Worm (Caenorhabditis elegans) whole organism, young adult: ENCODE data around the gene ifd-1.

Experiments
- B0261.1 ChIP-seq: sonication (generic microtip); optimal IDR thresholded peaks from 2 replicates; lab custom pipeline; 2016; ENCODE audit warnings: mild to moderate bottlenecking, missing genetic modification characterization, moderate library complexity, missing compliant biosample characterization
- F10E7.11 ChIP-seq: sonication (generic microtip); optimal IDR thresholded peaks from 2 replicates; lab custom pipeline; 2017; ENCODE audit warnings: mild to moderate bottlenecking, missing genetic modification characterization, moderate library complexity, missing compliant biosample characterization
- F22D6.2 ChIP-seq: sonication (generic microtip); optimal IDR thresholded peaks from 2 replicates; lab custom pipeline; 2016; ENCODE audit warnings: mild to moderate bottlenecking, missing genetic modification characterization, missing compliant biosample characterization
- F39B2.1 ChIP-seq: fragments of 200-800 bp; sonication (Bioruptor generic); IDR thresholded peaks from 2 replicates; pipeline ENCODE4 v1.3.6; 2022; ENCODE audit warnings: missing genetic modification reagents, missing genetic modification characterization, missing compliant biosample characterization
- F57C9.4 ChIP-seq: sonication (generic microtip); optimal IDR thresholded peaks from 2 replicates; lab custom pipeline; 2017; ENCODE audit warnings: mild to moderate bottlenecking, missing genetic modification characterization, missing compliant biosample characterization
- T07F8.4 ChIP-seq: sonication (generic microtip); optimal IDR thresholded peaks from 2 replicates; lab custom pipeline; 2016; ENCODE audit warnings: mild to moderate bottlenecking, missing genetic modification characterization, moderate library complexity, missing compliant biosample characterization
- T26A5.8 ChIP-seq: sonication (generic microtip); optimal IDR thresholded peaks from 2 replicates; lab custom pipeline; 2016; ENCODE audit warnings: missing genetic modification characterization, missing compliant biosample characterization
- Y56A3A.18 ChIP-seq: fragments of 200-800 bp; sonication (Bioruptor generic); IDR thresholded peaks from 2 replicates; pipeline ENCODE4 v1.3.6; 2022; ENCODE audit warnings: missing genetic modification reagents, missing genetic modification characterization, missing compliant biosample characterization
- Y79H2A.3 ChIP-seq: fragments of 200-800 bp; sonication (Bioruptor generic); conservative IDR thresholded peaks from 2 replicates; pipeline ENCODE4 v1.3.6; 2022; ENCODE audit warnings: missing genetic modification reagents, missing genetic modification characterization, missing compliant biosample characterization
- Y95B8A.8 ChIP-seq: fragments of 200-800 bp; sonication (Bioruptor generic); IDR thresholded peaks from 2 replicates; pipeline ENCODE4 v1.3.6; 2022; ENCODE audit warnings: missing genetic modification reagents, missing genetic modification characterization, missing compliant biosample characterization
- atf-7 ChIP-seq: sonication (generic microtip); optimal IDR thresholded peaks from 2 replicates; lab custom pipeline; 2017; ENCODE audit warnings: mild to moderate bottlenecking, missing genetic modification characterization, missing compliant biosample characterization
- athp-1 ChIP-seq: sonication (generic microtip); optimal IDR thresholded peaks from 2 replicates; lab custom pipeline; 2017; ENCODE audit warnings: mild to moderate bottlenecking, missing genetic modification characterization, missing compliant biosample characterization
- attf-3 ChIP-seq: fragments of 200-800 bp; sonication (Bioruptor generic); conservative IDR thresholded peaks from 2 replicates; pipeline ENCODE4 v1.3.6; 2022; ENCODE audit warnings: missing genetic modification reagents, missing genetic modification characterization, missing compliant biosample characterization
- bed-1 ChIP-seq: fragments of 200-800 bp; sonication (Bioruptor generic); IDR thresholded peaks from 2 replicates; pipeline ENCODE4 v1.3.6; 2022; ENCODE audit warnings: missing genetic modification reagents, missing genetic modification characterization, missing compliant biosample characterization
- ccch-3 ChIP-seq: fragments of 200-800 bp; sonication (Bioruptor generic); optimal IDR thresholded peaks from 2 replicates; lab custom pipeline; 2018; ENCODE audit warnings: mild to moderate bottlenecking, missing genetic modification characterization, missing compliant biosample characterization
- ceh-91 ChIP-seq: fragments of 200-800 bp; sonication (Bioruptor generic); IDR thresholded peaks from 2 replicates; pipeline ENCODE4 v1.3.6; 2022; ENCODE audit warnings: missing genetic modification reagents, missing genetic modification characterization, missing compliant biosample characterization
- fkh-3 ChIP-seq: sonication (generic microtip); optimal IDR thresholded peaks from 2 replicates; lab custom pipeline; 2016; ENCODE audit warnings: mild to moderate bottlenecking, missing genetic modification characterization, missing compliant biosample characterization
- hlh-26 ChIP-seq: fragments of 200-800 bp; sonication (Bioruptor generic); conservative IDR thresholded peaks from 2 replicates; pipeline ENCODE4 v1.3.6; 2022; ENCODE audit warnings: missing genetic modification reagents, missing genetic modification characterization, missing compliant biosample characterization
- lag-1 ChIP-seq: fragments of 200-800 bp; sonication (Bioruptor generic); IDR thresholded peaks from 2 replicates; pipeline ENCODE4 v1.3.6; 2022; ENCODE audit warnings: missing genetic modification reagents, missing genetic modification characterization, missing compliant biosample characterization
- let-526 ChIP-seq: fragments of 200-800 bp; sonication (Bioruptor generic); IDR thresholded peaks from 2 replicates; pipeline ENCODE4 v1.3.6; 2022; ENCODE audit warnings: missing genetic modification reagents, missing genetic modification characterization, missing compliant biosample characterization
- mes-4 ChIP-seq: sonication (generic microtip); optimal IDR thresholded peaks from 2 replicates; lab custom pipeline; 2016; ENCODE audit warnings: missing genotype, missing genetic modification characterization, missing compliant biosample characterization
- nhr-27 ChIP-seq: fragments of 200-800 bp; sonication (Bioruptor generic); optimal IDR thresholded peaks from 2 replicates; lab custom pipeline; 2018; ENCODE audit warnings: mild to moderate bottlenecking, missing genetic modification characterization, moderate library complexity, missing compliant biosample characterization
- nhr-80 ChIP-seq: sonication (generic microtip); optimal IDR thresholded peaks from 2 replicates; lab custom pipeline; 2016; ENCODE audit warnings: missing genetic modification characterization, missing compliant biosample characterization
- nhr-90 ChIP-seq: sonication (generic microtip); optimal IDR thresholded peaks from 2 replicates; lab custom pipeline; 2016; ENCODE audit warnings: missing genotype, mild to moderate bottlenecking, missing genetic modification characterization, missing compliant biosample characterization
- pha-4 ChIP-seq: fragments of 150-350 bp; sonication (generic microtip); optimal IDR thresholded peaks from 2 replicates; lab custom pipeline; 2014; ENCODE audit warnings: missing biosample characterization, missing genetic modification reagents, missing genetic modification characterization
- repo-1 ChIP-seq: sonication (generic microtip); optimal IDR thresholded peaks from 2 replicates; lab custom pipeline; 2017; ENCODE audit warnings: mild to moderate bottlenecking, missing genetic modification characterization, missing compliant biosample characterization
- snpc-1.1 ChIP-seq: sonication (generic microtip); optimal IDR thresholded peaks from 2 replicates; lab custom pipeline; 2017; ENCODE audit warnings: missing genetic modification characterization, mild to moderate bottlenecking, missing compliant biosample characterization, antibody characterized with exemption, moderate library complexity, missing genotype, missing genetic modification reagents; ENCODE audit not compliant: insufficient read depth

The ifd-1 gene

ce11 chrX:8786687-8787086, 37.6 kb downstream of the ifd-1 start:
- no peak for TF ChIP-seq repo-1 (tag; lab: Kevin White, UChicago)
- TF ChIP-seq F57C9.4: no peak
- TF ChIP-seq pha-4: no peak
- no peak for TF ChIP-seq F22D6.2 (tag; lab: Kevin White, UChicago)
- TF ChIP-seq ceh-91 (GFP tag; lab: Robert Waterston, UW): no peak
- TF ChIP-seq athp-1 (tag; lab: Kevin White, UChicago): no peak
- TF ChIP-seq T07F8.4 (tag; lab: Kevin White, UChicago): no peak
- TF ChIP-seq nhr-27: no peak
- no peak for TF ChIP-seq atf-7 (tag; lab: Kevin White, UChicago)
- TF ChIP-seq attf-3: no peak
- TF ChIP-seq nhr-80: no peak
- TF ChIP-seq, all 124 proteins: peak for 0

ce11 chrX:8784234-8784633, 40.0 kb downstream of the ifd-1 start, which contains the start of gene ZK721.3:
Gene ZK721.3, plus strand, starts transcription at chrX:8784534.
- TF ChIP-seq Y95B8A.8 (GFP tag; lab: Robert Waterston, UW) (no peak), snpc-1.1 (tag; lab: Kevin White, UChicago) (no peak), nhr-27 (no peak), hlh-26 (GFP tag; lab: Robert Waterston, UW) (no peak), ccch-3 (no peak), Y56A3A.18 (GFP tag; lab: Robert Waterston, UW) (no peak), mes-4 (no peak), athp-1 (tag; lab: Kevin White, UChicago) (no peak), Y79H2A.3 (GFP tag; lab: Robert Waterston, UW) (no peak), lag-1 (GFP tag; lab: Robert Waterston, UW) (no peak), fkh-3 (tag; lab: Kevin White, UChicago) (no peak), F39B2.1 (no peak)

ce11 chrX:8778558-8778957, 45.7 kb downstream of the ifd-1 start, which contains the start of gene ZK721.4:
Gene ZK721.4, plus strand, starts transcription at chrX:8778858.
- no peak for TF ChIP-seq F10E7.11 (tag; lab: Kevin White, UChicago)
- no peak for TF ChIP-seq fkh-3 (tag; lab: Kevin White, UChicago)
- TF ChIP-seq bed-1: no peak
- no peak for TF ChIP-seq T26A5.8
- no peak for TF ChIP-seq let-526 (GFP tag; lab: Robert Waterston, UW)
- TF ChIP-seq nhr-90 (tag; lab: Kevin White, UChicago): no peak
- no peak for TF ChIP-seq B0261.1 (tag; lab: Kevin White, UChicago)
- TF ChIP-seq, all 124 proteins: peak for 0
